Worm (Caenorhabditis elegans): ENCODE data around the gene enee-1.

Gene enee-1

ce11 chrII:41914-42313 is 17.4 kb downstream of the enee-1 start, which contains the start of gene F23F1.10 (continued):
- TF ChIP-seq akir-1 (GFP tag; optimal IDR thresholded peaks at IDR 0.05) (no peak), F57A8.1 (GFP tag; optimal IDR thresholded peaks at IDR 0.05) (no peak), ama-1 (optimal IDR thresholded peaks at IDR 0.05) (no peak), ama-1 (GFP tag; optimal IDR thresholded peaks at IDR 0.05) (peak in 1 of 2 experiments; percentile 31), repo-1 (tag; optimal IDR thresholded peaks at IDR 0.05) (peak; percentile 48), aptf-3 (GFP tag; IDR thresholded peaks at IDR 0.05) (no peak), ekl-4 (GFP tag; IDR thresholded peaks at IDR 0.05) (no peak), zim-3 (tag; optimal IDR thresholded peaks at IDR 0.05) (no peak), snpc-4 (GFP tag; optimal IDR thresholded peaks at IDR 0.05) (no peak), snpc-4 (tag; optimal IDR thresholded peaks at IDR 0.05) (no peak), ztf-28 (GFP tag; IDR thresholded peaks at IDR 0.05) (no peak), lin-35 (GFP tag; optimal IDR thresholded peaks at IDR 0.05) (no peak), Y53F4B.3 (GFP tag; IDR thresholded peaks at IDR 0.05) (no peak), fkh-3 (tag; optimal IDR thresholded peaks at IDR 0.05) (no peak), mxl-1 (tag; optimal IDR thresholded peaks at IDR 0.05) (no peak), lin-54 (GFP tag; optimal IDR thresholded peaks at IDR 0.05) (no peak), F22D6.2 (tag; optimal IDR thresholded peaks at IDR 0.05) (no peak), B0019.2 (GFP tag; conservative IDR thresholded peaks at IDR 0.05) (no peak), T26A5.8 (tag; optimal IDR thresholded peaks at IDR 0.05) (no peak), mel-28 (tag; optimal IDR thresholded peaks at IDR 0.05; ENCODE audit: borderline replicate concordance) (no peak), tbx-9 (tag; optimal IDR thresholded peaks at IDR 0.05; ENCODE audit: borderline replicate concordance) (no peak), ZK185.1 (tag; optimal IDR thresholded peaks at IDR 0.05; ENCODE audit: poor library complexity, severe bottlenecking) (no peak), hmg-1.2 (GFP tag; IDR thresholded peaks at IDR 0.05) (no peak; the same call in 1 of the 2 replicates), unc-62 (GFP tag; optimal IDR thresholded peaks at IDR 0.05) (no peak), tbp1 (GFP tag; optimal IDR thresholded peaks at IDR 0.05) (peak; percentile 16), attf-5 (GFP tag; optimal IDR thresholded peaks at IDR 0.05) (no peak), nhr-80 (tag; optimal IDR thresholded peaks at IDR 0.05) (no peak), ceh-100 (GFP tag; IDR thresholded peaks at IDR 0.05) (no peak), lin-26 (GFP tag; IDR thresholded peaks at IDR 0.05) (no peak), gei-17 (GFP tag; optimal IDR thresholded peaks at IDR 0.05) (no peak), nfya-2 (GFP tag; IDR thresholded peaks at IDR 0.05) (no peak), hsf-1 (GFP tag; IDR thresholded peaks at IDR 0.05) (0 out of 2 replicates have a peak, but pooled peaks have one; percentile 6), F55B11.4 (tag; optimal IDR thresholded peaks at IDR 0.05; ENCODE audit: borderline replicate concordance, insufficient read depth) (no peak), nfya-1 (tag; optimal IDR thresholded peaks at IDR 0.05; ENCODE audit: borderline replicate concordance, insufficient read depth) (no peak), madf-6 (GFP tag; IDR thresholded peaks at IDR 0.05) (no peak; the same call in 1 of the 2 replicates), madf-8 (GFP tag; conservative IDR thresholded peaks at IDR 0.05) (no peak), rpc-1 (optimal IDR thresholded peaks at IDR 0.05) (no peak), rpc-1 (tag; optimal IDR thresholded peaks at IDR 0.05) (no peak), lir-1 (GFP tag; conservative IDR thresholded peaks at IDR 0.05) (no peak), let-607 (tag; optimal IDR thresholded peaks at IDR 0.05) (no peak), nhr-179 (tag; optimal IDR thresholded peaks at IDR 0.05) (no peak), egrh-3 (GFP tag; IDR thresholded peaks at IDR 0.05) (no peak), pbrm-1 (GFP tag; IDR thresholded peaks at IDR 0.05) (peak; percentile 55; the same call in 1 of the 2 replicates), B0336.3 (GFP tag; IDR thresholded peaks at IDR 0.05) (peak; percentile 73), ceh-91 (GFP tag; IDR thresholded peaks at IDR 0.05) (no peak), hlh-12 (tag; optimal IDR thresholded peaks at IDR 0.05) (no peak), dpl-1 (GFP tag; optimal IDR thresholded peaks at IDR 0.05) (no peak), mcd-1 (GFP tag; IDR thresholded peaks at IDR 0.05) (no peak), ztf-22 (GFP tag; optimal IDR thresholded peaks at IDR 0.05) (no peak), nhr-27 (tag; optimal IDR thresholded peaks at IDR 0.05) (no peak), madf-10 (tag; optimal IDR thresholded peaks at IDR 0.05) (no peak)

All from whole organism, young adult.